Worm (Caenorhabditis elegans) whole organism, midembryonic: ENCODE data around the gene C27H5.2.

Source experiments
- cog-1 ChIP-seq: sonication (generic microtip); optimal IDR thresholded peaks from 2 replicates; lab custom pipeline; 2016; ENCODE audit warnings: missing genetic modification characterization, missing compliant biosample characterization
- flt-1 ChIP-seq: fragments of 200-800 bp; sonication (Bioruptor generic); IDR thresholded peaks from 2 replicates; pipeline ENCODE4 v1.3.6; 2022; ENCODE audit warnings: missing genetic modification characterization, missing compliant biosample characterization
- med-1 ChIP-seq: sonication (generic microtip); optimal IDR thresholded peaks from 2 replicates; lab custom pipeline; 2017; ENCODE audit warnings: missing genetic modification characterization, mild to moderate bottlenecking, missing compliant biosample characterization, antibody characterized with exemption, missing genetic modification reagents; ENCODE audit not compliant: insufficient read depth
- ref-1 ChIP-seq: fragments of 200-800 bp; sonication (Bioruptor generic); conservative IDR thresholded peaks from 2 replicates; pipeline ENCODE4 v1.3.6; 2022; ENCODE audit warnings: missing genetic modification reagents, missing genetic modification characterization, missing compliant biosample characterization
- tab-1 ChIP-seq: fragments of 200-800 bp; sonication (Bioruptor generic); IDR thresholded peaks from 2 replicates; pipeline ENCODE4 v1.3.6; 2022; ENCODE audit warnings: missing genetic modification characterization, missing compliant biosample characterization
- ztf-29 ChIP-seq: fragments of 200-800 bp; sonication (Bioruptor generic); IDR thresholded peaks from 2 replicates; pipeline ENCODE4 v1.3.6; 2022; ENCODE audit warnings: missing genetic modification reagents, missing genetic modification characterization, missing compliant biosample characterization

DNA sequence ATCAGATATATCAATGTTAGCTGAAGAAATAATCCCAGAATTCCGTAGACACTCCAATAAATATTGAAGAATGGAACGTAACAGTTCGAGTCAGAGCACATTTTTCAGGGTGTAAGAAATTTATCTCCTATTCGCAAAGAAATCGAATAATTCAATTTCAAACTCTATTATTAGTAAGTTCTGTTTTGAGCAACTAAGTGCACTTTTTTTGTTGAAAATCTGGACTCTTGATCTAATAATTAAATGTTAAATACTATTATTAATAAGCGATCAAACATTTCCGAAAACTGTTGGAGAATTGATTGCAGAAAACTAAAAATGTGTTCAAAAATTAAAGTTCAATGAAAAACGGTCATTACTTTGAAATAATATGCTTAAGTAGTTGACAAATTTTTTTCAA, 47.7 kb downstream of the C27H5.2 start, which contains the start of gene srd-56:
- TF ChIP-seq cog-1 (tag; lab: Kevin White, UChicago) (no peak), flt-1 (GFP tag; lab: Robert Waterston, UW) (no peak), ref-1 (GFP tag; lab: Robert Waterston, UW) (no peak), tab-1 (GFP tag; lab: Robert Waterston, UW) (no peak), med-1 (no peak), ztf-29 (no peak)
